Worm (Caenorhabditis elegans): ENCODE measurements around the gene daf-3.

daf-3 gene

ce11 chrX:827502-827901 lies 2.2 kb upstream of the daf-3 start (continued):
- no peak for TF ChIP-seq ceh-82 (tag; optimal IDR thresholded peaks at IDR 0.05)
- peak; percentile 59 for TF ChIP-seq nhr-6 (tag; optimal IDR thresholded peaks at IDR 0.05)
- no peak for TF ChIP-seq nhr-102 (tag; optimal IDR thresholded peaks at IDR 0.05)
- no peak for TF ChIP-seq arid-1 (GFP tag; conservative IDR thresholded peaks at IDR 0.05)
- no peak for TF ChIP-seq lin-29 (GFP tag; IDR thresholded peaks at IDR 0.05)
- TF ChIP-seq php-3 (GFP tag; IDR thresholded peaks at IDR 0.05) = no peak
- TF ChIP-seq duxl-1 (tag; optimal IDR thresholded peaks at IDR 0.05; ENCODE audit: poor library complexity) = no peak
- no peak for TF ChIP-seq ceh-32 (tag; optimal IDR thresholded peaks at IDR 0.05; ENCODE audit: poor library complexity)
- TF ChIP-seq daf-19 (GFP tag; conservative IDR thresholded peaks at IDR 0.05) = no peak
- peak; percentile 55 for TF ChIP-seq hlh-11 (tag; optimal IDR thresholded peaks at IDR 0.05)
- peak; percentile 75 for TF ChIP-seq mes-2 (tag; optimal IDR thresholded peaks at IDR 0.05; ENCODE audit: poor library complexity, severe bottlenecking)
- TF ChIP-seq snpc-1.2 (GFP tag; IDR thresholded peaks at IDR 0.05) = no peak
- TF ChIP-seq lin-1 (GFP tag; IDR thresholded peaks at IDR 0.05) = no peak
- TF ChIP-seq unc-39 (tag; optimal IDR thresholded peaks at IDR 0.05) = no peak
- no peak for TF ChIP-seq F44E2.7 (GFP tag; IDR thresholded peaks at IDR 0.05)
- no peak for TF ChIP-seq lin-39 (tag; optimal IDR thresholded peaks at IDR 0.05)
- peak; percentile 76 for TF ChIP-seq rbr-2 (tag; optimal IDR thresholded peaks at IDR 0.05)
- TF ChIP-seq F37D6.2 (tag; optimal IDR thresholded peaks at IDR 0.05) = peak; percentile 3
- TF ChIP-seq sdz-12 (GFP tag; optimal IDR thresholded peaks at IDR 0.05) = no peak
- no peak for TF ChIP-seq lin-38 (GFP tag; IDR thresholded peaks at IDR 0.05)
- TF ChIP-seq zag-1 (tag; optimal IDR thresholded peaks at IDR 0.05) = no peak
- peak; percentile 63 for TF ChIP-seq mep-1 (tag; optimal IDR thresholded peaks at IDR 0.05)
- peak; percentile 38; the same call in 1 of the 2 replicates for TF ChIP-seq dmd-6 (GFP tag; IDR thresholded peaks at IDR 0.05)
- no peak for TF ChIP-seq ceh-20 (GFP tag; IDR thresholded peaks at IDR 0.05)
- TF ChIP-seq hlh-30 (tag; optimal IDR thresholded peaks at IDR 0.05; ENCODE audit: insufficient read depth) = peak; percentile 82
- peak in 1 of 2 experiments; percentile 97 for TF ChIP-seq unc-62 (GFP tag; optimal IDR thresholded peaks at IDR 0.05 in 1 of 2)
- TF ChIP-seq unc-62 (tag; optimal IDR thresholded peaks at IDR 0.05) = no peak
- peak; percentile 60 to 87 for TF ChIP-seq mdl-1 (tag; optimal IDR thresholded peaks at IDR 0.05)
- TF ChIP-seq mxl-2 (GFP tag; conservative IDR thresholded peaks at IDR 0.05) = no peak
- peak in 1 of 2 experiments; percentile 71 for TF ChIP-seq lsy-2 (tag; optimal IDR thresholded peaks at IDR 0.05)
- TF ChIP-seq daf-12 (tag; optimal IDR thresholded peaks at IDR 0.05) = no peak
- TF ChIP-seq nhr-77 (tag; optimal IDR thresholded peaks at IDR 0.05) = peak; percentile 33
- no peak for TF ChIP-seq lin-15B (tag; optimal IDR thresholded peaks at IDR 0.05)
- TF ChIP-seq ZK337.2 (GFP tag; IDR thresholded peaks at IDR 0.05) = no peak
- no peak for TF ChIP-seq cey-2 (tag; optimal IDR thresholded peaks at IDR 0.05; ENCODE audit: borderline replicate concordance, insufficient read depth)
- no peak for TF ChIP-seq zfp-2 (tag; optimal IDR thresholded peaks at IDR 0.05)
- no peak for TF ChIP-seq ztf-11 (tag; optimal IDR thresholded peaks at IDR 0.05)

ce11 chrX:825924-826323 lies 649 bp upstream of the daf-3 start:
- peak; percentile 48 for TF ChIP-seq rbr-2 (tag; optimal IDR thresholded peaks at IDR 0.05)
- no peak for TF ChIP-seq ztf-7 (tag; optimal IDR thresholded peaks at IDR 0.05)
- TF ChIP-seq nhr-25 (tag; optimal IDR thresholded peaks at IDR 0.05; ENCODE audit: borderline replicate concordance, insufficient read depth) = no peak
- TF ChIP-seq mdl-1 (tag; optimal IDR thresholded peaks at IDR 0.05) = peak in 1 of 2 experiments; percentile 31
- no peak for TF ChIP-seq vab-7 (GFP tag; IDR thresholded peaks at IDR 0.05)
- TF ChIP-seq lin-15B (tag; optimal IDR thresholded peaks at IDR 0.05) = no peak
- TF ChIP-seq nhr-48 (tag; optimal IDR thresholded peaks at IDR 0.05) = peak; percentile 16
- TF ChIP-seq nhr-28 (tag; optimal IDR thresholded peaks at IDR 0.05) = peak; percentile 35
- no peak for TF ChIP-seq Y105C5A.15 (GFP tag; IDR thresholded peaks at IDR 0.05)
- no peak for TF ChIP-seq daf-8 (GFP tag; IDR thresholded peaks at IDR 0.05)
- TF ChIP-seq tra-1 (GFP tag; IDR thresholded peaks at IDR 0.05) = no peak
- TF ChIP-seq mes-2 (tag; optimal IDR thresholded peaks at IDR 0.05; ENCODE audit: poor library complexity, severe bottlenecking) = peak; percentile 42
- 0 out of 2 replicates have a peak, but pooled peaks have one; percentile 25 for TF ChIP-seq egl-43 (GFP tag; IDR thresholded peaks at IDR 0.05)
- TF ChIP-seq ctbp-1 (GFP tag; IDR thresholded peaks at IDR 0.05) = 0 out of 2 replicates have a peak, but pooled peaks have one; percentile 13
- peak; percentile 41 for TF ChIP-seq hlh-30 (tag; optimal IDR thresholded peaks at IDR 0.05; ENCODE audit: insufficient read depth)
- TF ChIP-seq nhr-77 (tag; optimal IDR thresholded peaks at IDR 0.05) = no peak
- peak in 1 of 2 experiments; percentile 34 for TF ChIP-seq lsy-2 (tag; optimal IDR thresholded peaks at IDR 0.05)
- TF ChIP-seq dve-1 (tag; optimal IDR thresholded peaks at IDR 0.05; ENCODE audit: insufficient read depth) = peak; percentile 36
- TF ChIP-seq mep-1 (tag; optimal IDR thresholded peaks at IDR 0.05) = peak; percentile 55
- no peak for TF ChIP-seq daf-16 (GFP tag; optimal IDR thresholded peaks at IDR 0.05)
- TF ChIP-seq daf-16 (tag; optimal IDR thresholded peaks at IDR 0.05) = peak; percentile 52

Data from whole organism, L4 larva.